Fruit fly (Drosophila melanogaster) whole organism, embryonic: Measurements from ENCODE around the gene mRpL12.

Source experiments
- Atf-2 ChIP-seq: fragments of 200-800 bp; sonication (Bioruptor generic); optimal IDR thresholded peaks from 2 replicates; lab custom pipeline; 2016; ENCODE audit warnings: missing biosample characterization, missing genetic modification characterization
- Atf6 ChIP-seq: fragments of 200-800 bp; sonication (Bioruptor generic); IDR thresholded peaks from 2 replicates; pipeline ENCODE4 v1.3.6; 2022; ENCODE audit warnings: missing biosample characterization, missing genetic modification characterization
- B-H2 ChIP-seq: fragments of 200-800 bp; sonication (Bioruptor generic); optimal IDR thresholded peaks from 2 replicates; lab custom pipeline; 2018; ENCODE audit warnings: missing biosample characterization, mild to moderate bottlenecking, missing genetic modification characterization
- CG10267 ChIP-seq: fragments of 200-800 bp; sonication (Bioruptor generic); optimal IDR thresholded peaks from 2 replicates; lab custom pipeline; 2018; ENCODE audit warnings: missing biosample characterization, mild to moderate bottlenecking, missing genetic modification characterization, moderate library complexity
- CG11723 ChIP-seq: fragments of 200-800 bp; sonication (Bioruptor generic); optimal IDR thresholded peaks from 2 replicates; lab custom pipeline; 2017; ENCODE audit warnings: missing biosample characterization, mild to moderate bottlenecking, missing genetic modification characterization
- CG13894 ChIP-seq: fragments of 200-800 bp; sonication (Bioruptor generic); optimal IDR thresholded peaks from 3 replicates; lab custom pipeline; 2018; ENCODE audit warnings: missing biosample characterization, mild to moderate bottlenecking, missing genetic modification characterization, moderate library complexity
- CG14014 ChIP-seq: fragments of 200-800 bp; sonication (Bioruptor generic); IDR thresholded peaks from 2 replicates; pipeline ENCODE4 v1.3.6; 2022; ENCODE audit warnings: missing biosample characterization, missing genetic modification characterization
- CG14860 ChIP-seq: fragments of 200-800 bp; sonication (Bioruptor generic); IDR thresholded peaks from 3 replicates; pipeline ENCODE4 v1.3.6; 2022; ENCODE audit warnings: missing biosample characterization, missing genetic modification characterization; ENCODE audit not compliant: partially characterized antibody
- CG15696 ChIP-seq: fragments of 200-800 bp; sonication (Bioruptor generic); optimal IDR thresholded peaks from 2 replicates; lab custom pipeline; 2019; ENCODE audit warnings: missing biosample characterization, mild to moderate bottlenecking, missing genetic modification characterization, moderate library complexity
- CG17186 ChIP-seq: fragments of 200-800 bp; sonication (Bioruptor generic); optimal IDR thresholded peaks from 3 replicates; lab custom pipeline; 2017; ENCODE audit warnings: missing biosample characterization, missing genetic modification reagents, missing genetic modification characterization
- CG2875 ChIP-seq: fragments of 200-800 bp; sonication (Bioruptor generic); optimal IDR thresholded peaks from 2 replicates; lab custom pipeline; 2017; ENCODE audit warnings: missing biosample characterization, mild to moderate bottlenecking, missing genetic modification characterization, missing genetic modification reagents
- CG31441 ChIP-seq: fragments of 200-800 bp; sonication (Bioruptor generic); IDR thresholded peaks from 2 replicates; pipeline ENCODE4 v1.3.6; 2022; ENCODE audit warnings: missing biosample characterization, missing genetic modification characterization
- CG3163 ChIP-seq: fragments of 200-800 bp; sonication (Bioruptor generic); optimal IDR thresholded peaks from 3 replicates; lab custom pipeline; 2016; ENCODE audit warnings: missing biosample characterization, missing genetic modification characterization
- CG4360 ChIP-seq: fragments of 200-800 bp; sonication (Bioruptor generic); IDR thresholded peaks from 2 replicates; pipeline ENCODE4 v1.3.6; 2022; ENCODE audit warnings: missing biosample characterization, missing genetic modification characterization
- CG6765 ChIP-seq: fragments of 200-800 bp; sonication (Bioruptor generic); optimal IDR thresholded peaks from 3 replicates; lab custom pipeline; 2017; ENCODE audit warnings: missing biosample characterization, mild to moderate bottlenecking, missing genetic modification characterization
- CG6791 ChIP-seq: fragments of 200-800 bp; sonication (Bioruptor generic); IDR thresholded peaks from 3 replicates; pipeline ENCODE4 v1.3.6; 2022; ENCODE audit warnings: missing biosample characterization, missing genetic modification characterization; ENCODE audit not compliant: partially characterized antibody
- CG8388 ChIP-seq: fragments of 200-800 bp; sonication (Bioruptor generic); optimal IDR thresholded peaks from 2 replicates; lab custom pipeline; 2019; ENCODE audit warnings: missing biosample characterization, mild to moderate bottlenecking, missing genetic modification characterization, moderate library complexity
- CG9215 ChIP-seq: fragments of 200-800 bp; sonication (Bioruptor generic); IDR thresholded peaks from 2 replicates; pipeline ENCODE4 v1.3.6; 2022; ENCODE audit warnings: missing biosample characterization, missing genetic modification characterization
- CG9609 ChIP-seq: fragments of 200-800 bp; sonication (Bioruptor generic); optimal IDR thresholded peaks from 3 replicates; lab custom pipeline; 2016; ENCODE audit warnings: missing biosample characterization, missing genetic modification characterization
- CTCF ChIP-seq: fragments of 200-800 bp; sonication (Bioruptor generic); optimal IDR thresholded peaks from 2 replicates; lab custom pipeline; 2017; ENCODE audit warnings: missing biosample characterization, mild to moderate bottlenecking, missing genetic modification characterization, moderate library complexity
- CrebB ChIP-seq: fragments of 200-800 bp; sonication (Bioruptor generic); optimal IDR thresholded peaks from 3 replicates; lab custom pipeline; 2018; ENCODE audit warnings: missing biosample characterization, mild to moderate bottlenecking, missing genetic modification characterization
- Dip3 ChIP-seq: fragments of 200-800 bp; sonication (Bioruptor generic); optimal IDR thresholded peaks from 3 replicates; lab custom pipeline; 2016; ENCODE audit warnings: missing biosample characterization, missing genetic modification characterization
- Doc3 ChIP-seq: fragments of 200-800 bp; sonication (Bioruptor generic); IDR thresholded peaks from 3 replicates; pipeline ENCODE4 v1.3.6; 2022; ENCODE audit warnings: missing biosample characterization, missing genetic modification characterization; ENCODE audit not compliant: partially characterized antibody
- Gug ChIP-seq: fragments of 200-800 bp; sonication (Bioruptor generic); IDR thresholded peaks from 4 replicates; pipeline ENCODE4 v1.3.6; 2022; ENCODE audit warnings: missing biosample characterization, missing genetic modification characterization
- HHEX ChIP-seq: fragments of 200-800 bp; sonication (Bioruptor generic); optimal IDR thresholded peaks from 3 replicates; lab custom pipeline; 2017; ENCODE audit warnings: missing biosample characterization, mild to moderate bottlenecking, missing genetic modification characterization, missing genetic modification reagents
- Lim3 ChIP-seq: fragments of 200-800 bp; sonication (Bioruptor generic); IDR thresholded peaks from 2 replicates; pipeline ENCODE4 v1.3.6; 2022; ENCODE audit warnings: missing biosample characterization, missing genetic modification characterization
- MESR4 ChIP-seq: fragments of 200-800 bp; sonication (Bioruptor generic); optimal IDR thresholded peaks from 2 replicates; lab custom pipeline; 2018; ENCODE audit warnings: missing biosample characterization, mild to moderate bottlenecking, missing genetic modification characterization, moderate library complexity
- Max ChIP-seq: fragments of 200-800 bp; sonication (Bioruptor generic); optimal IDR thresholded peaks from 2 replicates; lab custom pipeline; 2016; ENCODE audit warnings: missing biosample characterization, mild to moderate bottlenecking, missing genetic modification characterization
- Myb ChIP-seq: fragments of 200-800 bp; sonication (Bioruptor generic); optimal IDR thresholded peaks from 2 replicates; lab custom pipeline; 2016; ENCODE audit warnings: missing biosample characterization, missing genetic modification characterization
- Vsx1 ChIP-seq: fragments of 200-800 bp; sonication (Bioruptor generic); optimal IDR thresholded peaks from 2 replicates; lab custom pipeline; 2017; ENCODE audit warnings: missing biosample characterization, mild to moderate bottlenecking, missing genetic modification characterization, missing genetic modification reagents
- bab2 ChIP-seq: fragments of 200-800 bp; sonication (Bioruptor generic); optimal IDR thresholded peaks from 2 replicates; lab custom pipeline; 2016; ENCODE audit warnings: missing biosample characterization, missing genetic modification characterization
- br ChIP-seq: fragments of >200 bp; optimal IDR thresholded peaks from 2 replicates; lab custom pipeline; 2017
- caup ChIP-seq: fragments of 200-800 bp; sonication (Bioruptor generic); optimal IDR thresholded peaks from 3 replicates; lab custom pipeline; 2017; ENCODE audit warnings: missing biosample characterization, mild to moderate bottlenecking, missing genetic modification characterization, moderate library complexity; ENCODE audit not compliant: severe bottlenecking
- chif ChIP-seq, 2 experiments: fragments of 200-800 bp; sonication (Bioruptor generic); optimal IDR thresholded peaks; 3 replicates each; lab custom pipeline; 2016; ENCODE audit warnings: missing biosample characterization in 2 of 2, missing genetic modification characterization in 2 of 2
- ci ChIP-seq: fragments of 200-800 bp; sonication (Bioruptor generic); IDR thresholded peaks from 3 replicates; pipeline ENCODE4 v1.3.6; 2022; ENCODE audit warnings: missing biosample characterization, missing genetic modification characterization
- corto ChIP-seq: fragments of 200-800 bp; sonication (Bioruptor generic); optimal IDR thresholded peaks from 2 replicates; lab custom pipeline; 2016; ENCODE audit warnings: missing biosample characterization, mild to moderate bottlenecking, missing genetic modification characterization, moderate library complexity
- cwo ChIP-seq: fragments of 200-800 bp; sonication (Bioruptor generic); optimal IDR thresholded peaks from 3 replicates; lab custom pipeline; 2017; ENCODE audit warnings: missing biosample characterization, missing genetic modification characterization, mild to moderate bottlenecking, moderate library complexity, missing genetic modification reagents
- eve ChIP-seq, 2 experiments: fragments of >200 bp; optimal IDR thresholded peaks; 2 replicates each; lab custom pipeline; 2017; ENCODE audit warnings: missing biosample characterization in 2 of 2, missing genetic modification characterization in 2 of 2
- exex ChIP-seq: fragments of 200-800 bp; sonication (Bioruptor generic); optimal IDR thresholded peaks from 4 replicates; lab custom pipeline; 2018; ENCODE audit warnings: missing biosample characterization, mild to moderate bottlenecking, missing genetic modification characterization, moderate library complexity
- gce ChIP-seq: fragments of 200-800 bp; sonication (Bioruptor generic); IDR thresholded peaks from 3 replicates; pipeline ENCODE4 v1.3.6; 2022; ENCODE audit warnings: missing biosample characterization, missing genetic modification characterization
- gem ChIP-seq: fragments of 200-800 bp; sonication (Bioruptor generic); optimal IDR thresholded peaks from 2 replicates; lab custom pipeline; 2019; ENCODE audit warnings: missing biosample characterization, mild to moderate bottlenecking, missing genetic modification characterization, moderate library complexity
- hb ChIP-seq: fragments of 200-800 bp; sonication (Bioruptor generic); IDR thresholded peaks from 3 replicates; pipeline ENCODE4 v1.3.6; 2022; ENCODE audit warnings: missing biosample characterization, missing genetic modification characterization; ENCODE audit not compliant: partially characterized antibody
- ken ChIP-seq: fragments of 200-800 bp; sonication (Bioruptor generic); IDR thresholded peaks from 3 replicates; pipeline ENCODE4 v1.3.6; 2022; ENCODE audit warnings: missing biosample characterization, missing genetic modification characterization
- nerfin-1 ChIP-seq: fragments of 200-800 bp; sonication (Bioruptor generic); optimal IDR thresholded peaks from 3 replicates; lab custom pipeline; 2019; ENCODE audit warnings: missing biosample characterization, mild to moderate bottlenecking, missing genetic modification characterization, moderate library complexity
- pan ChIP-seq, 4 experiments: fragments of >200 bp in 3 of 4; fragments of 200-800 bp in 1 of 4; sonication (Bioruptor generic) in 1 of 4; optimal IDR thresholded peaks in 3 of 4; IDR thresholded peaks in 1 of 4; 2 replicates each; pipeline versions ENCODE4 v1.3.6 to Lab custom; 2017 to 2022; ENCODE audit warnings: missing biosample characterization in 2 of 4, missing genetic modification characterization in 2 of 4, mixed read lengths in 1 of 4
- pum ChIP-seq: fragments of 200-800 bp; sonication (Bioruptor generic); optimal IDR thresholded peaks from 2 replicates; lab custom pipeline; 2016; ENCODE audit warnings: missing biosample characterization, missing genetic modification characterization
- shn ChIP-seq: fragments of 200-800 bp; sonication (Bioruptor generic); optimal IDR thresholded peaks from 3 replicates; lab custom pipeline; 2016; ENCODE audit warnings: missing biosample characterization, missing genetic modification characterization
- sna ChIP-seq: fragments of 200-800 bp; sonication (Bioruptor generic); IDR thresholded peaks from 2 replicates; pipeline ENCODE4 v1.3.6; 2022; ENCODE audit warnings: missing biosample characterization, missing genetic modification characterization; ENCODE audit not compliant: partially characterized antibody
- wek ChIP-seq: fragments of 200-800 bp; sonication (Bioruptor generic); optimal IDR thresholded peaks from 3 replicates; lab custom pipeline; 2018; ENCODE audit warnings: missing biosample characterization, mild to moderate bottlenecking, missing genetic modification characterization, moderate library complexity
- yki ChIP-seq: fragments of >200 bp; optimal IDR thresholded peaks from 3 replicates; lab custom pipeline; 2018
- zfh1 ChIP-seq: fragments of 200-800 bp; sonication (Bioruptor generic); IDR thresholded peaks from 3 replicates; pipeline ENCODE4 v1.3.6; 2022; ENCODE audit warnings: missing biosample characterization, missing genetic modification characterization

Gene mRpL12

DNA sequence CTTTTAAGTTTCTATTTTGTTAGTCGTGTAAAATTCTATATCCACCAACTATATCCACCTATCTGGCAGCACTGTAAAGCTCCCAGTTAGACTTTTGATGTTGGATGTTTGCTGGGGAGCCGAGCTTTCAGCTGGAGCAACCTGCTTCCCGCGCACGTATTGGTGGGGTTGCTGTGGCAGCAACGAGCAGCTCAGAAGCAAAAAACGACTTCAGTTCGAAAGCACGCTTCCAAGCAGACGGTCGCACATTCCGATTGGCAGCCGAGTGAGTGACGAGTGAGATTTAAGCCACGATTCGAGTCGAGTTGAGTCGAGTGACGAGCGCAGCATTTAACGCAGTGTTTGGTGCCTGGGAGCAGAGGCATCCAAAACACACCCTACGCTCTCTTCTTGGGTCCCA is 44.3 kb upstream of the mRpL12 start, which contains the start of the genes Tsp66E and mfr (continued):
- no peak for TF ChIP-seq CG14860 (GFP tag; lab: Robert Waterston, UW)
- peak; percentile 74; the same call in 2 of the 3 replicates for TF ChIP-seq ci (GFP tag; lab: Robert Waterston, UW)
- no peak for TF ChIP-seq CG8388 (GFP tag; lab: Kevin White, UChicago)
- 0 out of 2 replicates have a peak, but pooled peaks have one; percentile 38 for TF ChIP-seq CG14014 (GFP tag; lab: Robert Waterston, UW)
- peak; percentile 24 for TF ChIP-seq CG6765 (GFP tag; lab: Kevin White, UChicago)
- TF ChIP-seq HHEX (GFP tag; lab: Kevin White, UChicago): no peak
- TF ChIP-seq corto (GFP tag; lab: Kevin White, UChicago): no peak
- no peak for TF ChIP-seq CG9609 (GFP tag; lab: Kevin White, UChicago)
- TF ChIP-seq CrebB (tag; lab: Kevin White, UChicago): peak; percentile 5
- no peak for TF ChIP-seq CG4360
- TF ChIP-seq Doc3 (GFP tag; lab: Robert Waterston, UW): no peak
- no peak for TF ChIP-seq hb (GFP tag; lab: Robert Waterston, UW)
- peak; percentile 26; the same call in 1 of the 3 replicates for TF ChIP-seq CG6791 (GFP tag; lab: Robert Waterston, UW)
- TF ChIP-seq br (lab: Kevin White, UChicago): no peak
- TF ChIP-seq CG17186 (GFP tag; lab: Kevin White, UChicago): no peak
- no peak for TF ChIP-seq wek (GFP tag; lab: Kevin White, UChicago)
- TF ChIP-seq Dip3 (GFP tag; lab: Kevin White, UChicago): no peak
- no peak for TF ChIP-seq CG3163
- TF ChIP-seq Atf6: 0 out of 2 replicates have a peak, but pooled peaks have one; percentile 25
- no peak for TF ChIP-seq CG11723 (GFP tag; lab: Kevin White, UChicago)
- TF ChIP-seq chif (GFP tag; optimal IDR thresholded peaks at IDR 0.05; lab: Kevin White, UChicago): no peak
- TF ChIP-seq Atf-2 (GFP tag; lab: Kevin White, UChicago): no peak
- TF ChIP-seq CG10267 (tag; lab: Kevin White, UChicago): no peak
- TF ChIP-seq exex (tag; lab: Kevin White, UChicago): no peak
- TF ChIP-seq CG13894 (tag; lab: Kevin White, UChicago): peak; percentile 62
- TF ChIP-seq gce: no peak
- TF ChIP-seq B-H2: peak; percentile 32
- TF ChIP-seq Max (GFP tag; lab: Kevin White, UChicago): no peak
- peak; percentile 28; the same call in 1 of the 3 replicates for TF ChIP-seq zfh1 (GFP tag; lab: Robert Waterston, UW)
- no peak for TF ChIP-seq bab2 (GFP tag; lab: Kevin White, UChicago)
- peak; percentile 72 for TF ChIP-seq CTCF (GFP tag; lab: Kevin White, UChicago)
- no peak for TF ChIP-seq pum (GFP tag; lab: Kevin White, UChicago)
- TF ChIP-seq Myb: peak; percentile 55
- peak; percentile 28 for TF ChIP-seq cwo (GFP tag; lab: Kevin White, UChicago)
- TF ChIP-seq CG31441 (GFP tag; lab: Robert Waterston, UW): no peak
- no peak for TF ChIP-seq CG15696 (tag; lab: Kevin White, UChicago)
- TF ChIP-seq gem (tag; lab: Kevin White, UChicago): no peak
- TF ChIP-seq caup (GFP tag; lab: Kevin White, UChicago): peak; percentile 24
- no peak for TF ChIP-seq nerfin-1 (tag; lab: Kevin White, UChicago)
- 0 out of 4 replicates have a peak, but pooled peaks have one; percentile 1 for TF ChIP-seq Gug
- peak; percentile 2 for TF ChIP-seq Vsx1 (GFP tag; lab: Kevin White, UChicago)
- TF ChIP-seq sna (GFP tag; lab: Robert Waterston, UW): no peak
- TF ChIP-seq Lim3 (GFP tag; lab: Robert Waterston, UW): no peak
- no peak for TF ChIP-seq shn (GFP tag; lab: Kevin White, UChicago)
- TF ChIP-seq ken (GFP tag; lab: Robert Waterston, UW): 0 out of 3 replicates have a peak, but pooled peaks have one; percentile 34
- no peak for TF ChIP-seq yki
- no peak for TF ChIP-seq MESR4 (GFP tag; lab: Kevin White, UChicago)
- no peak for TF ChIP-seq pan (optimal IDR thresholded peaks at IDR 0.05; lab: Kevin White, UChicago)
- peak in 1 of 2 experiments; percentile 31 for TF ChIP-seq pan (GFP tag; optimal IDR thresholded peaks at IDR 0.05 in 1 of 2, IDR thresholded peaks at IDR 0.05 in 1 of 2)
- TF ChIP-seq CG9215 (GFP tag; lab: Robert Waterston, UW): no peak; the same call in 1 of the 2 replicates
- no peak for TF ChIP-seq eve (GFP tag; optimal IDR thresholded peaks at IDR 0.05; lab: Kevin White, UChicago)
- no peak for TF ChIP-seq CG2875
